Fruit fly (Drosophila melanogaster) whole organism, embryonic: ENCODE results near the gene CG13047.

Experiments used
- Aef1 ChIP-seq: fragments of 200-800 bp; sonication (Bioruptor generic); IDR thresholded peaks from 3 replicates; pipeline ENCODE4 v1.3.6; 2022; ENCODE audit warnings: missing biosample characterization, missing genetic modification characterization
- Asciz ChIP-seq: fragments of 200-800 bp; sonication (Bioruptor generic); optimal IDR thresholded peaks from 2 replicates; lab custom pipeline; 2017; ENCODE audit warnings: missing biosample characterization, mild to moderate bottlenecking, missing genetic modification characterization, missing genetic modification reagents
- BEAF-32 ChIP-seq: fragments of 200-800 bp; sonication (Bioruptor generic); optimal IDR thresholded peaks from 3 replicates; lab custom pipeline; 2017; ENCODE audit warnings: missing biosample characterization, missing genetic modification characterization, mild to moderate bottlenecking, moderate library complexity, missing genetic modification reagents
- Bdp1 ChIP-seq: fragments of 200-800 bp; sonication (Bioruptor generic); optimal IDR thresholded peaks from 3 replicates; lab custom pipeline; 2016; ENCODE audit warnings: missing biosample characterization, missing genetic modification characterization
- BtbVII ChIP-seq: fragments of 200-800 bp; sonication (Bioruptor generic); optimal IDR thresholded peaks from 3 replicates; lab custom pipeline; 2017; ENCODE audit warnings: missing biosample characterization, mild to moderate bottlenecking, missing genetic modification characterization
- C15 ChIP-seq: fragments of 200-800 bp; sonication (Bioruptor generic); IDR thresholded peaks from 3 replicates; pipeline ENCODE4 v1.3.6; 2022; ENCODE audit warnings: missing biosample characterization, missing genetic modification characterization
- CG10979 ChIP-seq: fragments of 200-800 bp; sonication (Bioruptor generic); optimal IDR thresholded peaks from 2 replicates; lab custom pipeline; 2018; ENCODE audit warnings: missing biosample characterization, mild to moderate bottlenecking, missing genetic modification characterization, moderate library complexity
- CG11247 ChIP-seq: fragments of 200-800 bp; sonication (Bioruptor generic); IDR thresholded peaks from 2 replicates; pipeline ENCODE4 v1.3.6; 2022; ENCODE audit warnings: missing biosample characterization, missing genetic modification characterization
- CG11560 ChIP-seq: fragments of 200-800 bp; sonication (Bioruptor generic); IDR thresholded peaks from 3 replicates; pipeline ENCODE4 v1.3.6; 2022; ENCODE audit warnings: missing biosample characterization, missing genetic modification characterization
- CG12236 ChIP-seq: fragments of 200-800 bp; sonication (Bioruptor generic); optimal IDR thresholded peaks from 2 replicates; lab custom pipeline; 2016; ENCODE audit warnings: missing biosample characterization, missing genetic modification characterization
- CG14441 ChIP-seq: fragments of 200-800 bp; sonication (Bioruptor generic); IDR thresholded peaks from 2 replicates; pipeline ENCODE4 v1.3.6; 2022; ENCODE audit warnings: missing biosample characterization, missing genetic modification characterization
- CG14710 ChIP-seq: fragments of 200-800 bp; sonication (Bioruptor generic); optimal IDR thresholded peaks from 3 replicates; lab custom pipeline; 2019; ENCODE audit warnings: missing biosample characterization, mild to moderate bottlenecking, missing genetic modification characterization, moderate library complexity
- CG16815 ChIP-seq: fragments of 200-800 bp; sonication (Bioruptor generic); optimal IDR thresholded peaks from 3 replicates; lab custom pipeline; 2017; ENCODE audit warnings: missing biosample characterization, mild to moderate bottlenecking, missing genetic modification characterization
- CG17328 ChIP-seq: fragments of 200-800 bp; sonication (Bioruptor generic); IDR thresholded peaks from 2 replicates; pipeline ENCODE4 v1.3.6; 2022; ENCODE audit warnings: missing biosample characterization, missing genetic modification characterization
- CG17802 ChIP-seq: fragments of 200-800 bp; sonication (Bioruptor generic); optimal IDR thresholded peaks from 2 replicates; lab custom pipeline; 2018; ENCODE audit warnings: missing biosample characterization, mild to moderate bottlenecking, missing genetic modification characterization, moderate library complexity
- CG2199 ChIP-seq: fragments of 200-800 bp; sonication (Bioruptor generic); IDR thresholded peaks from 3 replicates; pipeline ENCODE4 v1.3.6; 2022; ENCODE audit warnings: missing biosample characterization, missing genetic modification characterization
- CG2889 ChIP-seq: fragments of 200-800 bp; sonication (Bioruptor generic); IDR thresholded peaks from 3 replicates; pipeline ENCODE4 v1.3.6; 2022; ENCODE audit warnings: missing biosample characterization, missing genetic modification characterization
- CG32532 ChIP-seq: fragments of 200-800 bp; sonication (Bioruptor generic); IDR thresholded peaks from 2 replicates; pipeline ENCODE4 v1.3.6; 2022; ENCODE audit warnings: missing biosample characterization, missing genetic modification characterization
- CG3281 ChIP-seq: fragments of 200-800 bp; sonication (Bioruptor generic); optimal IDR thresholded peaks from 3 replicates; lab custom pipeline; 2017; ENCODE audit warnings: missing biosample characterization, mild to moderate bottlenecking, missing genetic modification characterization
- CG4854 ChIP-seq: fragments of 200-800 bp; sonication (Bioruptor generic); optimal IDR thresholded peaks from 2 replicates; lab custom pipeline; 2016; ENCODE audit warnings: missing biosample characterization, missing genetic modification characterization, inconsistent platforms
- CG7987 ChIP-seq: fragments of 200-800 bp; sonication (Bioruptor generic); optimal IDR thresholded peaks from 2 replicates; lab custom pipeline; 2018; ENCODE audit warnings: missing biosample characterization, mild to moderate bottlenecking, missing genetic modification characterization, moderate library complexity
- CG8290 ChIP-seq, 3 experiments: fragments of 200-800 bp; sonication (Bioruptor generic); optimal IDR thresholded peaks; 2 replicates each; lab custom pipeline; 2016 to 2019; ENCODE audit warnings: missing biosample characterization in 3 of 3, missing genetic modification characterization in 3 of 3, mild to moderate bottlenecking in 2 of 3, moderate library complexity in 1 of 3
- CG9215 ChIP-seq: fragments of 200-800 bp; sonication (Bioruptor generic); IDR thresholded peaks from 2 replicates; pipeline ENCODE4 v1.3.6; 2022; ENCODE audit warnings: missing biosample characterization, missing genetic modification characterization
- CG9932 ChIP-seq: fragments of 200-800 bp; sonication (Bioruptor generic); IDR thresholded peaks from 2 replicates; pipeline ENCODE4 v1.3.6; 2022; ENCODE audit warnings: missing biosample characterization, missing genetic modification characterization
- CHES-1-like ChIP-seq: fragments of 200-800 bp; sonication (Bioruptor generic); optimal IDR thresholded peaks from 2 replicates; lab custom pipeline; 2016; ENCODE audit warnings: missing biosample characterization, missing genetic modification characterization
- CrebB ChIP-seq: fragments of 200-800 bp; sonication (Bioruptor generic); optimal IDR thresholded peaks from 3 replicates; lab custom pipeline; 2018; ENCODE audit warnings: missing biosample characterization, mild to moderate bottlenecking, missing genetic modification characterization
- Elba2 ChIP-seq: fragments of 200-800 bp; sonication (Bioruptor generic); optimal IDR thresholded peaks from 3 replicates; lab custom pipeline; 2016; ENCODE audit warnings: missing biosample characterization, missing genetic modification characterization
- Ets65A ChIP-seq: fragments of 200-800 bp; sonication (Bioruptor generic); peaks from one replicate; lab custom pipeline; 2016; ENCODE audit warnings: missing biosample characterization, missing genetic modification characterization
- Fer1 ChIP-seq: fragments of 200-800 bp; sonication (Bioruptor generic); optimal IDR thresholded peaks from 2 replicates; lab custom pipeline; 2017; ENCODE audit warnings: missing biosample characterization, mild to moderate bottlenecking, missing genetic modification characterization
- H2.0 ChIP-seq: fragments of 200-800 bp; sonication (Bioruptor generic); IDR thresholded peaks from 2 replicates; pipeline ENCODE4 v1.3.6; 2022; ENCODE audit warnings: missing biosample characterization, missing genetic modification characterization
- HLH3B ChIP-seq: fragments of 200-800 bp; sonication (Bioruptor generic); IDR thresholded peaks from 2 replicates; pipeline ENCODE4 v1.3.6; 2022; ENCODE audit warnings: missing biosample characterization, missing genetic modification characterization
- Hmr ChIP-seq: fragments of 200-800 bp; sonication (Bioruptor generic); optimal IDR thresholded peaks from 3 replicates; lab custom pipeline; 2017; ENCODE audit warnings: mild to moderate bottlenecking, missing biosample characterization, missing genetic modification reagents, missing genetic modification characterization
- Hr78 ChIP-seq, 2 experiments: fragments of 200-800 bp in 1 of 2; fragments of >200 bp in 1 of 2; sonication (Bioruptor generic) in 1 of 2; optimal IDR thresholded peaks; 2 replicates each; lab custom pipeline; 2017 to 2019; ENCODE audit warnings: missing biosample characterization in 2 of 2, missing genetic modification characterization in 2 of 2, mild to moderate bottlenecking in 1 of 2, moderate library complexity in 1 of 2
- Meics ChIP-seq: fragments of 200-800 bp; sonication (Bioruptor generic); optimal IDR thresholded peaks from 2 replicates; lab custom pipeline; 2017; ENCODE audit warnings: missing biosample characterization, mild to moderate bottlenecking, missing genetic modification characterization
- Myb ChIP-seq: fragments of 200-800 bp; sonication (Bioruptor generic); optimal IDR thresholded peaks from 2 replicates; lab custom pipeline; 2016; ENCODE audit warnings: missing biosample characterization, missing genetic modification characterization
- Scr ChIP-seq: fragments of 200-800 bp; sonication (Bioruptor generic); IDR thresholded peaks from 2 replicates; pipeline ENCODE4 v1.3.6; 2022; ENCODE audit warnings: missing biosample characterization, missing genetic modification characterization; ENCODE audit not compliant: partially characterized antibody
- Spps ChIP-seq: fragments of 200-800 bp; sonication (Bioruptor generic); optimal IDR thresholded peaks from 2 replicates; lab custom pipeline; 2018; ENCODE audit warnings: missing biosample characterization, mild to moderate bottlenecking, missing genetic modification characterization
- Xbp1 ChIP-seq: fragments of 200-800 bp; sonication (Bioruptor generic); optimal IDR thresholded peaks from 3 replicates; lab custom pipeline; 2016; ENCODE audit warnings: missing biosample characterization, mild to moderate bottlenecking, missing genetic modification characterization
- br ChIP-seq: fragments of >200 bp; optimal IDR thresholded peaks from 2 replicates; lab custom pipeline; 2017
- croc ChIP-seq: fragments of 200-800 bp; sonication (Bioruptor generic); conservative IDR thresholded peaks from 3 replicates; pipeline ENCODE4 v1.3.6; 2022; ENCODE audit warnings: missing biosample characterization, missing genetic modification characterization
- dimm ChIP-seq: fragments of 200-800 bp; sonication (Bioruptor generic); IDR thresholded peaks from 2 replicates; pipeline ENCODE4 v1.3.6; 2022; ENCODE audit warnings: missing biosample characterization, missing genetic modification characterization
- lab ChIP-seq: fragments of 200-800 bp; sonication (Bioruptor generic); optimal IDR thresholded peaks from 3 replicates; lab custom pipeline; 2017; ENCODE audit warnings: missing biosample characterization, missing genetic modification characterization, mild to moderate bottlenecking, moderate library complexity, missing genetic modification reagents
- lmd ChIP-seq: fragments of 200-800 bp; sonication (Bioruptor generic); IDR thresholded peaks from 2 replicates; pipeline ENCODE4 v1.3.6; 2022; ENCODE audit warnings: missing biosample characterization, missing genetic modification characterization
- lov ChIP-seq, 2 experiments: fragments of 200-800 bp in 1 of 2; fragments of >200 bp in 1 of 2; sonication (Bioruptor generic) in 1 of 2; IDR thresholded peaks in 1 of 2; optimal IDR thresholded peaks in 1 of 2; 2 replicates in 1 of 2; 3 replicates in 1 of 2; pipeline versions ENCODE4 v1.3.6 to Lab custom; 2017 to 2022; ENCODE audit warnings: missing biosample characterization in 1 of 2, missing genetic modification characterization in 1 of 2
- pho ChIP-seq: fragments of 200-800 bp; sonication (Bioruptor generic); optimal IDR thresholded peaks from 2 replicates; lab custom pipeline; 2016; ENCODE audit warnings: missing biosample characterization, missing genetic modification characterization
- ranshi ChIP-seq: fragments of 200-800 bp; sonication (Bioruptor generic); IDR thresholded peaks from 2 replicates; pipeline ENCODE4 v1.3.6; 2022; ENCODE audit warnings: missing biosample characterization, missing genetic modification characterization
- slbo ChIP-seq: fragments of 200-800 bp; sonication (Bioruptor generic); IDR thresholded peaks from 2 replicates; pipeline ENCODE4 v1.3.6; 2022; ENCODE audit warnings: missing biosample characterization, missing genetic modification characterization
- wdn ChIP-seq: fragments of 200-800 bp; sonication (Bioruptor generic); IDR thresholded peaks from 2 replicates; pipeline ENCODE4 v1.3.6; 2022; ENCODE audit warnings: missing biosample characterization, missing genetic modification characterization

Gene CG13047

dm6 chr3L:16313985-16314384 is 28.8 kb upstream of the CG13047 start, which contains the start of gene CG13062:
Gene CG13062, plus strand, starts transcription at chr3L:16314285.
- TF ChIP-seq CG2199 (GFP tag; lab: Robert Waterston, UW) (no peak), lov (optimal IDR thresholded peaks at IDR 0.05; lab: Kevin White, UChicago) (no peak), lov (GFP tag; IDR thresholded peaks at IDR 0.05; lab: Robert Waterston, UW) (0 out of 3 replicates have a peak, but pooled peaks have one; percentile 22)

- TF ChIP-seq Aef1 (GFP tag; lab: Robert Waterston, UW) (0 out of 3 replicates have a peak, but pooled peaks have one; percentile 33), Scr (GFP tag; lab: Robert Waterston, UW) (no peak), CHES-1-like (GFP tag; lab: Kevin White, UChicago) (no peak), CG32532 (GFP tag; lab: Robert Waterston, UW) (0 out of 2 replicates have a peak, but pooled peaks have one; percentile 6), H2.0 (GFP tag; lab: Robert Waterston, UW) (peak; percentile 49; the same call in 1 of the 2 replicates), CG16815 (peak; percentile 14), CG17328 (GFP tag; lab: Robert Waterston, UW) (no peak), Fer1 (GFP tag; lab: Kevin White, UChicago) (no peak), br (lab: Kevin White, UChicago) (no peak), lab (GFP tag; lab: Kevin White, UChicago) (peak; percentile 72), CG14710 (tag; lab: Kevin White, UChicago) (no peak), CG10979 (tag; lab: Kevin White, UChicago) (no peak), Asciz (GFP tag; lab: Kevin White, UChicago) (no peak), Meics (GFP tag; lab: Kevin White, UChicago) (peak; percentile 30), HLH3B (GFP tag; lab: Robert Waterston, UW) (peak; percentile 25; the same call in 1 of the 2 replicates), BEAF-32 (GFP tag; lab: Kevin White, UChicago) (no peak), BtbVII (GFP tag; lab: Kevin White, UChicago) (no peak), CG11560 (tag; lab: Robert Waterston, UW) (no peak), croc (GFP tag; lab: Robert Waterston, UW) (no peak), Hmr (GFP tag; lab: Kevin White, UChicago) (peak; percentile 63), CG14441 (GFP tag; lab: Robert Waterston, UW) (no peak), CG4854 (GFP tag; lab: Kevin White, UChicago) (no peak), pho (peak; percentile 4), Bdp1 (GFP tag; lab: Kevin White, UChicago) (no peak), lmd (GFP tag; lab: Robert Waterston, UW) (peak; percentile 39; the same call in 1 of the 2 replicates), ranshi (0 out of 2 replicates have a peak, but pooled peaks have one; percentile 29), CG7987 (GFP tag; lab: Kevin White, UChicago) (no peak), CG8290 (GFP tag; optimal IDR thresholded peaks at IDR 0.05; lab: Kevin White, UChicago) (no peak), CG8290 (tag; optimal IDR thresholded peaks at IDR 0.05; lab: Kevin White, UChicago) (peak in 1 of 2 experiments; percentile 69), dimm (GFP tag; lab: Robert Waterston, UW) (no peak), C15 (GFP tag; lab: Robert Waterston, UW) (no peak), CrebB (tag; lab: Kevin White, UChicago) (no peak), CG3281 (GFP tag; lab: Kevin White, UChicago) (peak; percentile 27), Spps (tag; lab: Kevin White, UChicago) (no peak), Ets65A (GFP tag; lab: Kevin White, UChicago) (no peak), CG9932 (peak; percentile 75), Myb (peak; percentile 38), Elba2 (GFP tag; lab: Kevin White, UChicago) (no peak), wdn (GFP tag; lab: Robert Waterston, UW) (peak; percentile 53; the same call in 1 of the 2 replicates), CG12236 (no peak), slbo (GFP tag; lab: Robert Waterston, UW) (peak; percentile 72), Xbp1 (no peak), CG11247 (peak; percentile 49), CG2889 (no peak), CG9215 (GFP tag; lab: Robert Waterston, UW) (peak; percentile 42), CG17802 (tag; lab: Kevin White, UChicago) (no peak), Hr78 (GFP tag; optimal IDR thresholded peaks at IDR 0.05; lab: Kevin White, UChicago) (no peak)
Observed at dm6 chr3L:16309972-16310371, 24.8 kb upstream of the CG13047 start.
